Fruit fly (Drosophila melanogaster) Kc167 (cell line): ENCODE results near the gene TotC.

Source experiments
- Myc ChIP-seq: fragments of >200 bp; optimal IDR thresholded peaks from 2 replicates; lab custom pipeline; 2017; ENCODE audit warnings: missing external identifiers
- Sin3A ChIP-seq: fragments of >200 bp; optimal IDR thresholded peaks from 2 replicates; lab custom pipeline; 2018; ENCODE audit warnings: missing external identifiers
- h ChIP-seq: fragments of >200 bp; optimal IDR thresholded peaks from 3 replicates; lab custom pipeline; 2018; ENCODE audit warnings: missing external identifiers
- insv ChIP-seq: fragments of >200 bp; optimal IDR thresholded peaks from 3 replicates; lab custom pipeline; 2018; ENCODE audit warnings: missing external identifiers
- psq ChIP-seq: fragments of >200 bp; optimal IDR thresholded peaks from 2 replicates; lab custom pipeline; 2017; ENCODE audit warnings: missing external identifiers
- ttk ChIP-seq: sonication (Bioruptor generic); optimal IDR thresholded peaks from 2 replicates; lab custom pipeline; 2017; ENCODE audit warnings: missing external identifiers

Gene TotC

dm6 chr3R:20872688-20873087 is at the start of gene TotC:
Gene TotC (plus strand): TSS chr3R:20872988.
- TF ChIP-seq insv (lab: Kevin White, UChicago) (no peak), psq (lab: Kevin White, UChicago) (no peak), h (lab: Kevin White, UChicago) (no peak), ttk (lab: Kevin White, UChicago) (no peak), Myc (lab: Kevin White, UChicago) (no peak), Sin3A (lab: Kevin White, UChicago) (no peak)

- TF ChIP-seq psq (lab: Kevin White, UChicago) = no peak
- TF ChIP-seq Sin3A (lab: Kevin White, UChicago) = no peak
- TF ChIP-seq Myc (lab: Kevin White, UChicago) = no peak
- TF ChIP-seq insv (lab: Kevin White, UChicago) = no peak
- no peak for TF ChIP-seq ttk (lab: Kevin White, UChicago)
- TF ChIP-seq h (lab: Kevin White, UChicago) = no peak
Measured at dm6 chr3R:20823704-20824454, 48.9 kb upstream of the TotC start, which contains the start of gene CG17272. Gene CG17272 (minus strand): TSS chr3R:20824239.

dm6 chr3R:20826929-20827328 is 45.9 kb upstream of the TotC start:
- no peak for TF ChIP-seq insv (lab: Kevin White, UChicago)
- TF ChIP-seq Myc (lab: Kevin White, UChicago) = no peak
- no peak for TF ChIP-seq psq (lab: Kevin White, UChicago)
- no peak for TF ChIP-seq ttk (lab: Kevin White, UChicago)
- no peak for TF ChIP-seq Sin3A (lab: Kevin White, UChicago)
- TF ChIP-seq h (lab: Kevin White, UChicago) = no peak

dm6 chr3R:20828520-20829415 is 44.0 kb upstream of the TotC start:
- TF ChIP-seq Myc (lab: Kevin White, UChicago) = no peak
- no peak for TF ChIP-seq h (lab: Kevin White, UChicago)
- no peak for TF ChIP-seq Sin3A (lab: Kevin White, UChicago)
- TF ChIP-seq insv (lab: Kevin White, UChicago) = no peak
- no peak for TF ChIP-seq psq (lab: Kevin White, UChicago)
- no peak for TF ChIP-seq ttk (lab: Kevin White, UChicago)

dm6 chr3R:20829416-20830131 is 43.2 kb upstream of the TotC start:
- no peak for TF ChIP-seq h (lab: Kevin White, UChicago)
- no peak for TF ChIP-seq insv (lab: Kevin White, UChicago)
- no peak for TF ChIP-seq Sin3A (lab: Kevin White, UChicago)
- TF ChIP-seq ttk (lab: Kevin White, UChicago) = no peak
- TF ChIP-seq Myc (lab: Kevin White, UChicago) = no peak
- TF ChIP-seq psq (lab: Kevin White, UChicago) = no peak

- TF ChIP-seq insv (lab: Kevin White, UChicago) (no peak), psq (lab: Kevin White, UChicago) (no peak), Sin3A (lab: Kevin White, UChicago) (no peak), h (lab: Kevin White, UChicago) (no peak), ttk (lab: Kevin White, UChicago) (no peak), Myc (lab: Kevin White, UChicago) (no peak)
Measured at dm6 chr3R:20830153-20830695, 42.6 kb upstream of the TotC start, which contains the start of gene Adss. Gene Adss (minus strand): TSS chr3R:20830580.

- TF ChIP-seq Myc (lab: Kevin White, UChicago) (no peak), psq (lab: Kevin White, UChicago) (no peak), Sin3A (lab: Kevin White, UChicago) (no peak), h (lab: Kevin White, UChicago) (no peak), ttk (lab: Kevin White, UChicago) (no peak), insv (lab: Kevin White, UChicago) (no peak)
Measured at dm6 chr3R:20830963-20831362, 41.8 kb upstream of the TotC start, which contains the start of gene CG31223. Gene CG31223 (plus strand): TSS chr3R:20831127.

- TF ChIP-seq psq (lab: Kevin White, UChicago) = no peak
- no peak for TF ChIP-seq h (lab: Kevin White, UChicago)
- no peak for TF ChIP-seq insv (lab: Kevin White, UChicago)
- TF ChIP-seq ttk (lab: Kevin White, UChicago) = no peak
- TF ChIP-seq Sin3A (lab: Kevin White, UChicago) = no peak
- no peak for TF ChIP-seq Myc (lab: Kevin White, UChicago)
Measured at dm6 chr3R:20832689-20833524, 39.9 kb upstream of the TotC start, which contains the start of gene Synd. Gene Synd (plus strand): TSS chr3R:20832799.

dm6 chr3R:20833664-20834063 is 39.1 kb upstream of the TotC start:
- TF ChIP-seq h (lab: Kevin White, UChicago) = no peak
- no peak for TF ChIP-seq Sin3A (lab: Kevin White, UChicago)
- no peak for TF ChIP-seq Myc (lab: Kevin White, UChicago)
- TF ChIP-seq ttk (lab: Kevin White, UChicago) = no peak
- TF ChIP-seq psq (lab: Kevin White, UChicago) = no peak
- TF ChIP-seq insv (lab: Kevin White, UChicago) = no peak
